Fruit fly (Drosophila melanogaster) whole organism, embryonic: ENCODE measurements around the gene DNAlig4.
A peak's percentile ranks its signal among the peaks of the same experiment; 100 is the strongest.

ENCODE experiments used
- Bdp1 ChIP-seq: fragments of 200-800 bp; sonication (Bioruptor generic); optimal IDR thresholded peaks from 3 replicates; lab custom pipeline; 2016; ENCODE audit warnings: missing biosample characterization, missing genetic modification characterization
- BtbVII ChIP-seq: fragments of 200-800 bp; sonication (Bioruptor generic); optimal IDR thresholded peaks from 3 replicates; lab custom pipeline; 2017; ENCODE audit warnings: missing biosample characterization, mild to moderate bottlenecking, missing genetic modification characterization
- CG10366 ChIP-seq: fragments of 200-800 bp; sonication (Bioruptor generic); IDR thresholded peaks from 2 replicates; pipeline ENCODE4 v1.3.6; 2022; ENCODE audit warnings: missing biosample characterization, missing genetic modification characterization
- CG10431 ChIP-seq: fragments of 200-800 bp; sonication (Bioruptor generic); optimal IDR thresholded peaks from 3 replicates; lab custom pipeline; 2018; ENCODE audit warnings: missing biosample characterization, mild to moderate bottlenecking, missing genetic modification characterization
- CG13296 ChIP-seq: fragments of 200-800 bp; sonication (Bioruptor generic); optimal IDR thresholded peaks from 3 replicates; lab custom pipeline; 2018; ENCODE audit warnings: missing biosample characterization, mild to moderate bottlenecking, missing genetic modification characterization
- CG13775 ChIP-seq: fragments of 200-800 bp; sonication (Bioruptor generic); optimal IDR thresholded peaks from 3 replicates; lab custom pipeline; 2017; ENCODE audit warnings: missing biosample characterization, mild to moderate bottlenecking, missing genetic modification characterization
- CG14710 ChIP-seq: fragments of 200-800 bp; sonication (Bioruptor generic); optimal IDR thresholded peaks from 3 replicates; lab custom pipeline; 2019; ENCODE audit warnings: missing biosample characterization, mild to moderate bottlenecking, missing genetic modification characterization, moderate library complexity
- CG15514 ChIP-seq: fragments of 200-800 bp; sonication (Bioruptor generic); optimal IDR thresholded peaks from 3 replicates; lab custom pipeline; 2017; ENCODE audit warnings: missing biosample characterization, missing genetic modification characterization, mild to moderate bottlenecking, moderate library complexity, missing genetic modification reagents
- CG1602 ChIP-seq: fragments of 200-800 bp; sonication (Bioruptor generic); optimal IDR thresholded peaks from 3 replicates; lab custom pipeline; 2016; ENCODE audit warnings: missing biosample characterization, missing genetic modification characterization
- CG17361 ChIP-seq: fragments of 200-800 bp; sonication (Bioruptor generic); IDR thresholded peaks from 3 replicates; pipeline ENCODE4 v1.3.6; 2022; ENCODE audit warnings: missing biosample characterization, missing genetic modification characterization
- CG2116 ChIP-seq: fragments of 200-800 bp; sonication (Bioruptor generic); optimal IDR thresholded peaks from 3 replicates; lab custom pipeline; 2018; ENCODE audit warnings: missing biosample characterization, mild to moderate bottlenecking, missing genetic modification characterization
- CG30020 ChIP-seq: fragments of 200-800 bp; optimal IDR thresholded peaks from 2 replicates; lab custom pipeline; 2019; ENCODE audit warnings: missing biosample characterization, mild to moderate bottlenecking, missing genetic modification characterization, moderate library complexity
- CG31224 ChIP-seq: fragments of 200-800 bp; sonication (Bioruptor generic); IDR thresholded peaks from 2 replicates; pipeline ENCODE4 v1.3.6; 2022; ENCODE audit warnings: missing biosample characterization, missing genetic modification characterization
- CG4707 ChIP-seq: fragments of 200-800 bp; sonication (Bioruptor generic); optimal IDR thresholded peaks from 2 replicates; lab custom pipeline; 2018; ENCODE audit warnings: missing biosample characterization, mild to moderate bottlenecking, missing genetic modification characterization, moderate library complexity
- CG5245 ChIP-seq: fragments of 200-800 bp; sonication (Bioruptor generic); optimal IDR thresholded peaks from 3 replicates; lab custom pipeline; 2016; ENCODE audit warnings: missing biosample characterization, missing genetic modification characterization
- CG6683 ChIP-seq: fragments of 200-800 bp; sonication (Bioruptor generic); optimal IDR thresholded peaks from 2 replicates; lab custom pipeline; 2017; ENCODE audit warnings: missing biosample characterization, mild to moderate bottlenecking, missing genetic modification characterization, missing genetic modification reagents
- CG7928 ChIP-seq: fragments of 200-800 bp; sonication (Bioruptor generic); optimal IDR thresholded peaks from 2 replicates; lab custom pipeline; 2017; ENCODE audit warnings: missing biosample characterization, mild to moderate bottlenecking, missing genetic modification characterization
- CG7987 ChIP-seq: fragments of 200-800 bp; sonication (Bioruptor generic); optimal IDR thresholded peaks from 2 replicates; lab custom pipeline; 2018; ENCODE audit warnings: missing biosample characterization, mild to moderate bottlenecking, missing genetic modification characterization, moderate library complexity
- CG8765 ChIP-seq: fragments of 200-800 bp; sonication (Bioruptor generic); IDR thresholded peaks from 2 replicates; pipeline ENCODE4 v1.3.6; 2022; ENCODE audit warnings: missing biosample characterization, missing genetic modification characterization
- CG9437 ChIP-seq: fragments of 200-800 bp; sonication (Bioruptor generic); optimal IDR thresholded peaks from 2 replicates; lab custom pipeline; 2018; ENCODE audit warnings: missing biosample characterization, mild to moderate bottlenecking, missing genetic modification characterization
- CG9609 ChIP-seq: fragments of 200-800 bp; sonication (Bioruptor generic); optimal IDR thresholded peaks from 3 replicates; lab custom pipeline; 2016; ENCODE audit warnings: missing biosample characterization, missing genetic modification characterization
- CG9727 ChIP-seq: fragments of 200-800 bp; sonication (Bioruptor generic); optimal IDR thresholded peaks from 3 replicates; lab custom pipeline; 2017; ENCODE audit warnings: missing biosample characterization, mild to moderate bottlenecking, missing genetic modification characterization
- CG9817 ChIP-seq: fragments of 200-800 bp; sonication (Bioruptor generic); optimal IDR thresholded peaks from 2 replicates; lab custom pipeline; 2018; ENCODE audit warnings: missing biosample characterization, mild to moderate bottlenecking, missing genetic modification characterization, moderate library complexity
- Chrac-16 ChIP-seq: fragments of 200-800 bp; sonication (Bioruptor generic); optimal IDR thresholded peaks from 3 replicates; lab custom pipeline; 2016; ENCODE audit warnings: missing biosample characterization, missing genetic modification characterization
- CkIIα-i1 ChIP-seq: fragments of 200-800 bp; sonication (Bioruptor generic); IDR thresholded peaks from 2 replicates; pipeline ENCODE4 v1.3.6; 2022; ENCODE audit warnings: missing biosample characterization, missing genetic modification characterization
- Dip3 ChIP-seq: fragments of 200-800 bp; sonication (Bioruptor generic); optimal IDR thresholded peaks from 3 replicates; lab custom pipeline; 2016; ENCODE audit warnings: missing biosample characterization, missing genetic modification characterization
- HHEX ChIP-seq: fragments of 200-800 bp; sonication (Bioruptor generic); optimal IDR thresholded peaks from 3 replicates; lab custom pipeline; 2017; ENCODE audit warnings: missing biosample characterization, mild to moderate bottlenecking, missing genetic modification characterization, missing genetic modification reagents
- Hmx ChIP-seq: fragments of 200-800 bp; sonication (Bioruptor generic); optimal IDR thresholded peaks from 2 replicates; lab custom pipeline; 2016; ENCODE audit warnings: missing biosample characterization, missing genetic modification characterization
- Med ChIP-seq: fragments of 200-800 bp; sonication (Bioruptor generic); peaks from one replicate; lab custom pipeline; 2016; ENCODE audit warnings: missing biosample characterization, missing genetic modification characterization, mild to moderate bottlenecking, inconsistent platforms, moderate library complexity
- NK7.1 ChIP-seq: fragments of 200-800 bp; sonication (Bioruptor generic); optimal IDR thresholded peaks from 3 replicates; lab custom pipeline; 2016; ENCODE audit warnings: missing biosample characterization, missing genetic modification characterization
- Ssrp ChIP-seq: fragments of 200-800 bp; sonication (Bioruptor generic); optimal IDR thresholded peaks from 2 replicates; lab custom pipeline; 2018; ENCODE audit warnings: missing biosample characterization, mild to moderate bottlenecking, missing genetic modification characterization, moderate library complexity
- ac ChIP-seq: fragments of 200-800 bp; sonication (Bioruptor generic); optimal IDR thresholded peaks from 3 replicates; lab custom pipeline; 2017; ENCODE audit warnings: missing biosample characterization, mild to moderate bottlenecking, missing genetic modification characterization
- amos ChIP-seq: fragments of 200-800 bp; sonication (Bioruptor generic); IDR thresholded peaks from 2 replicates; pipeline ENCODE4 v1.3.6; 2022; ENCODE audit warnings: missing biosample characterization, missing genetic modification characterization; ENCODE audit not compliant: partially characterized antibody
- br ChIP-seq: fragments of >200 bp; optimal IDR thresholded peaks from 2 replicates; lab custom pipeline; 2017
- caup ChIP-seq: fragments of 200-800 bp; sonication (Bioruptor generic); optimal IDR thresholded peaks from 3 replicates; lab custom pipeline; 2017; ENCODE audit warnings: missing biosample characterization, mild to moderate bottlenecking, missing genetic modification characterization, moderate library complexity; ENCODE audit not compliant: severe bottlenecking
- crc ChIP-seq: fragments of 200-800 bp; sonication (Bioruptor generic); optimal IDR thresholded peaks from 2 replicates; lab custom pipeline; 2016; ENCODE audit warnings: missing biosample characterization, missing genetic modification characterization
- dan ChIP-seq: fragments of 200-800 bp; sonication (Bioruptor generic); IDR thresholded peaks from 2 replicates; pipeline ENCODE4 v1.3.6; 2022; ENCODE audit warnings: missing biosample characterization, missing genetic modification characterization
- disco-r ChIP-seq: fragments of 200-800 bp; sonication (Bioruptor generic); optimal IDR thresholded peaks from 2 replicates; lab custom pipeline; 2016; ENCODE audit warnings: missing biosample characterization, missing genetic modification characterization
- dpn ChIP-seq, 2 experiments: fragments of 200-800 bp; sonication (Bioruptor generic); optimal IDR thresholded peaks; 3 replicates each; lab custom pipeline; 2016; ENCODE audit warnings: missing biosample characterization in 2 of 2, missing genetic modification characterization in 2 of 2
- gce ChIP-seq: fragments of 200-800 bp; sonication (Bioruptor generic); IDR thresholded peaks from 3 replicates; pipeline ENCODE4 v1.3.6; 2022; ENCODE audit warnings: missing biosample characterization, missing genetic modification characterization
- gcm ChIP-seq: fragments of 200-800 bp; sonication (Bioruptor generic); optimal IDR thresholded peaks from 2 replicates; lab custom pipeline; 2019; ENCODE audit warnings: missing biosample characterization, mild to moderate bottlenecking, missing genetic modification characterization, moderate library complexity
- gsb-n ChIP-seq: fragments of 200-800 bp; sonication (Bioruptor generic); optimal IDR thresholded peaks from 3 replicates; lab custom pipeline; 2018; ENCODE audit warnings: missing biosample characterization, mild to moderate bottlenecking, missing genetic modification characterization
- kni ChIP-seq: fragments of 200-800 bp; sonication (Bioruptor generic); optimal IDR thresholded peaks from 3 replicates; lab custom pipeline; 2017; ENCODE audit warnings: mild to moderate bottlenecking, missing biosample characterization, missing genetic modification reagents, missing genetic modification characterization
- nmo ChIP-seq: fragments of 200-800 bp; sonication (Bioruptor generic); optimal IDR thresholded peaks from 2 replicates; lab custom pipeline; 2018; ENCODE audit warnings: missing biosample characterization, mild to moderate bottlenecking, missing genetic modification characterization, moderate library complexity
- odd ChIP-seq: fragments of 200-800 bp; sonication (Bioruptor generic); optimal IDR thresholded peaks from 2 replicates; lab custom pipeline; 2017; ENCODE audit warnings: missing biosample characterization, mild to moderate bottlenecking, missing genetic modification characterization
- onecut ChIP-seq: fragments of 200-800 bp; sonication (Bioruptor generic); IDR thresholded peaks from 2 replicates; pipeline ENCODE4 v1.3.6; 2022; ENCODE audit warnings: missing biosample characterization, missing genetic modification characterization
- tin ChIP-seq: fragments of 200-800 bp; sonication (Bioruptor generic); optimal IDR thresholded peaks from 3 replicates; lab custom pipeline; 2016; ENCODE audit warnings: missing biosample characterization, missing genetic modification characterization
- usp ChIP-seq: fragments of >200 bp; optimal IDR thresholded peaks from 2 replicates; lab custom pipeline; 2017; ENCODE audit warnings: missing biosample characterization, missing genetic modification characterization
- yki ChIP-seq: fragments of >200 bp; optimal IDR thresholded peaks from 3 replicates; lab custom pipeline; 2018
- zfh2 ChIP-seq: fragments of 200-800 bp; sonication (Bioruptor generic); optimal IDR thresholded peaks from 2 replicates; lab custom pipeline; 2016; ENCODE audit warnings: missing biosample characterization, missing genetic modification characterization

The DNAlig4 gene

dm6 chrX:13634254-13634999 is 33.2 kb downstream of the DNAlig4 start (continued):
- peak; percentile 63 for TF ChIP-seq HHEX (GFP tag; lab: Kevin White, UChicago)
- TF ChIP-seq CG13775 (GFP tag; lab: Kevin White, UChicago) = peak; percentile 1
- TF ChIP-seq yki (lab: Kevin White, UChicago) = no peak
- TF ChIP-seq CG9609 (GFP tag; lab: Kevin White, UChicago) = peak; percentile 14
- no peak for TF ChIP-seq CG5245 (GFP tag; lab: Kevin White, UChicago)
- no peak for TF ChIP-seq br (lab: Kevin White, UChicago)
- TF ChIP-seq BtbVII = peak; percentile 57
- TF ChIP-seq onecut = peak; percentile 39; the same call in 1 of the 2 replicates
- TF ChIP-seq CG1602 (GFP tag; lab: Kevin White, UChicago) = no peak
- no peak for TF ChIP-seq CkIIα-i1 (GFP tag; lab: Robert Waterston, UW)
- TF ChIP-seq gce (GFP tag; lab: Robert Waterston, UW) = 0 out of 3 replicates have a peak, but pooled peaks have one; percentile 27
- TF ChIP-seq CG9437 (GFP tag; lab: Kevin White, UChicago) = no peak
- peak; percentile 19 for TF ChIP-seq nmo (GFP tag; lab: Kevin White, UChicago)
- no peak for TF ChIP-seq CG14710
- TF ChIP-seq CG2116 = no peak
- TF ChIP-seq disco-r = no peak
- TF ChIP-seq CG7987 (GFP tag; lab: Kevin White, UChicago) = peak; percentile 63
- TF ChIP-seq Hmx (GFP tag; lab: Kevin White, UChicago) = no peak
- no peak for TF ChIP-seq CG10431
- TF ChIP-seq CG10366 (GFP tag; lab: Robert Waterston, UW) = no peak
- no peak for TF ChIP-seq CG7928 (GFP tag; lab: Kevin White, UChicago)
- peak; percentile 15 for TF ChIP-seq CG4707 (GFP tag; lab: Kevin White, UChicago)
- no peak for TF ChIP-seq CG31224
- peak; percentile 41 for TF ChIP-seq CG9817
- no peak for TF ChIP-seq CG8765 (GFP tag; lab: Robert Waterston, UW)
- TF ChIP-seq Chrac-16 (GFP tag; lab: Kevin White, UChicago) = peak; percentile 24
- no peak for TF ChIP-seq Ssrp
- TF ChIP-seq dan (GFP tag; lab: Robert Waterston, UW) = no peak
- peak; percentile 55 for TF ChIP-seq CG15514
- no peak for TF ChIP-seq amos (GFP tag; lab: Robert Waterston, UW)
- peak; percentile 71 for TF ChIP-seq zfh2 (GFP tag; lab: Kevin White, UChicago)
- peak; percentile 57 for TF ChIP-seq kni (GFP tag; lab: Kevin White, UChicago)
- TF ChIP-seq CG17361 (GFP tag; lab: Robert Waterston, UW) = 0 out of 3 replicates have a peak, but pooled peaks have one; percentile 20
- peak; percentile 51 for TF ChIP-seq odd (GFP tag; lab: Kevin White, UChicago)
- TF ChIP-seq Bdp1 (GFP tag; lab: Kevin White, UChicago) = no peak
- TF ChIP-seq dpn (GFP tag; optimal IDR thresholded peaks at IDR 0.05; lab: Kevin White, UChicago) = peak; percentile 23 to 44
- TF ChIP-seq gsb-n (tag; lab: Kevin White, UChicago) = no peak
- TF ChIP-seq gcm (GFP tag; lab: Kevin White, UChicago) = peak; percentile 4
- no peak for TF ChIP-seq NK7.1
- TF ChIP-seq CG9727 (GFP tag; lab: Kevin White, UChicago) = peak; percentile 49
- TF ChIP-seq CG13296 = peak; percentile 80
- TF ChIP-seq Med (GFP tag; lab: Kevin White, UChicago) = peak; percentile 91
- peak; percentile 18 for TF ChIP-seq ac (GFP tag; lab: Kevin White, UChicago)
- TF ChIP-seq CG30020 (tag; lab: Kevin White, UChicago) = no peak
- no peak for TF ChIP-seq usp
- TF ChIP-seq crc (GFP tag; lab: Kevin White, UChicago) = peak; percentile 24
- TF ChIP-seq tin (GFP tag; lab: Kevin White, UChicago) = no peak
- TF ChIP-seq CG6683 = peak; percentile 35
- peak; percentile 71 for TF ChIP-seq caup (GFP tag; lab: Kevin White, UChicago)
- peak; percentile 65 for TF ChIP-seq Dip3
